Fruit fly (Drosophila melanogaster): ENCODE results near the gene dl.

dl gene

dm6 chr2L:17450505-17451415 lies 596 bp upstream of the dl start (continued):
- no peak; the same call in 2 of the 3 replicates for TF ChIP-seq B-H1 (GFP tag; IDR thresholded peaks at IDR 0.05)
- TF ChIP-seq schlank (tag; optimal IDR thresholded peaks at IDR 0.05) = peak; percentile 21
- no peak for TF ChIP-seq Scr (GFP tag; IDR thresholded peaks at IDR 0.05; ENCODE audit: partially characterized antibody)
- TF ChIP-seq wek (GFP tag; optimal IDR thresholded peaks at IDR 0.05) = no peak
- TF ChIP-seq CG7271 (tag; optimal IDR thresholded peaks at IDR 0.05) = no peak
- no peak for TF ChIP-seq cato (GFP tag; optimal IDR thresholded peaks at IDR 0.05; ENCODE audit: borderline replicate concordance)
- TF ChIP-seq CG11093 (GFP tag; IDR thresholded peaks at IDR 0.05) = 0 out of 3 replicates have a peak, but pooled peaks have one; percentile 18
- TF ChIP-seq CG14860 (GFP tag; IDR thresholded peaks at IDR 0.05; ENCODE audit: partially characterized antibody) = no peak

- TF ChIP-seq fru (optimal IDR thresholded peaks at IDR 0.05) (no peak), z (GFP tag; IDR thresholded peaks at IDR 0.05) (0 out of 3 replicates have a peak, but pooled peaks have one; percentile 45), pros (GFP tag; optimal IDR thresholded peaks at IDR 0.05) (no peak), CG7839 (tag; optimal IDR thresholded peaks at IDR 0.05) (no peak), GATAe (GFP tag; conservative IDR thresholded peaks at IDR 0.05) (no peak), HLH54F (GFP tag; optimal IDR thresholded peaks at IDR 0.05) (no peak), run (tag; optimal IDR thresholded peaks at IDR 0.05) (no peak), Mes4 (GFP tag; optimal IDR thresholded peaks at IDR 0.05) (no peak), pnt (GFP tag; optimal IDR thresholded peaks at IDR 0.05) (no peak), rib (GFP tag; IDR thresholded peaks at IDR 0.05) (no peak; the same call in 1 of the 2 replicates), yki (optimal IDR thresholded peaks at IDR 0.05) (no peak), CoRest (tag; optimal IDR thresholded peaks at IDR 0.05) (no peak), ssp (GFP tag; IDR thresholded peaks at IDR 0.05) (no peak), Rfx (GFP tag; IDR thresholded peaks at IDR 0.05) (no peak), Doc2 (GFP tag; IDR thresholded peaks at IDR 0.05) (no peak), CG14441 (GFP tag; IDR thresholded peaks at IDR 0.05) (peak; percentile 27; the same call in 1 of the 2 replicates), CG4730 (GFP tag; IDR thresholded peaks at IDR 0.05) (no peak), CG13123 (GFP tag; optimal IDR thresholded peaks at IDR 0.05) (no peak), CG12659 (GFP tag; optimal IDR thresholded peaks at IDR 0.05) (no peak), CG15514 (GFP tag; optimal IDR thresholded peaks at IDR 0.05) (peak; percentile 15), BEAF-32 (GFP tag; optimal IDR thresholded peaks at IDR 0.05) (no peak), Mrtf (GFP tag; IDR thresholded peaks at IDR 0.05) (no peak), oc (tag; optimal IDR thresholded peaks at IDR 0.05) (no peak), CG34376 (GFP tag; optimal IDR thresholded peaks at IDR 0.05) (peak; percentile 31), ara (GFP tag; IDR thresholded peaks at IDR 0.05) (no peak), ci (GFP tag; IDR thresholded peaks at IDR 0.05) (peak; percentile 67; the same call in 2 of the 3 replicates), Dek (tag; optimal IDR thresholded peaks at IDR 0.05) (no peak), ranshi (GFP tag; IDR thresholded peaks at IDR 0.05) (no peak; the same call in 1 of the 2 replicates), chinmo (GFP tag; IDR thresholded peaks at IDR 0.05; ENCODE audit: partially characterized antibody) (peak; percentile 84), CG3281 (GFP tag; optimal IDR thresholded peaks at IDR 0.05) (peak; percentile 25), Ravus (GFP tag; IDR thresholded peaks at IDR 0.05) (no peak), Med (GFP tag) (peak; percentile 38), CG9876 (GFP tag; optimal IDR thresholded peaks at IDR 0.05) (no peak), Ada2b (GFP tag; IDR thresholded peaks at IDR 0.05) (no peak), Adf1 (GFP tag; IDR thresholded peaks at IDR 0.05) (peak; percentile 80), HLHmδ (GFP tag; optimal IDR thresholded peaks at IDR 0.05) (no peak), otp (GFP tag; IDR thresholded peaks at IDR 0.05) (0 out of 3 replicates have a peak, but pooled peaks have one; percentile 32), CG8290 (GFP tag; optimal IDR thresholded peaks at IDR 0.05) (no peak), CG8290 (tag; optimal IDR thresholded peaks at IDR 0.05) (peak in 1 of 2 experiments; percentile 53), jumu (GFP tag; optimal IDR thresholded peaks at IDR 0.05) (no peak), cg (GFP tag; optimal IDR thresholded peaks at IDR 0.05) (no peak)
Measured at dm6 chr2L:17448435-17448834, 1.7 kb downstream of the dl start.
